Worm (Caenorhabditis elegans) whole organism, early embryonic: ENCODE measurements around the gene sri-27.

Source experiments
- B0310.2 ChIP-seq: sonication (generic microtip); optimal IDR thresholded peaks from 2 replicates; lab custom pipeline; 2016; ENCODE audit warnings: mild to moderate bottlenecking, missing genetic modification characterization, missing compliant biosample characterization
- F13C5.2 ChIP-seq: sonication (generic microtip); optimal IDR thresholded peaks from 2 replicates; lab custom pipeline; 2017; ENCODE audit warnings: mild to moderate bottlenecking, missing genetic modification characterization, inconsistent platforms, missing compliant biosample characterization
- aly-1 ChIP-seq: sonication (generic microtip); optimal IDR thresholded peaks from 2 replicates; lab custom pipeline; 2016; ENCODE audit warnings: missing genetic modification characterization, missing compliant biosample characterization
- ama-1 ChIP-seq: fragments of 150-350 bp; optimal IDR thresholded peaks from 2 replicates; lab custom pipeline; 2014
- ceh-13 ChIP-seq: fragments of 200-800 bp; sonication (Bioruptor generic); optimal IDR thresholded peaks from 2 replicates; lab custom pipeline; 2018; ENCODE audit warnings: mild to moderate bottlenecking, missing genetic modification characterization, missing compliant biosample characterization
- ceh-36 ChIP-seq: sonication (generic microtip); optimal IDR thresholded peaks from 2 replicates; lab custom pipeline; 2016; ENCODE audit warnings: missing genetic modification characterization, inconsistent platforms, missing compliant biosample characterization
- ets-7 ChIP-seq: sonication (generic microtip); optimal IDR thresholded peaks from 2 replicates; lab custom pipeline; 2016; ENCODE audit warnings: missing genotype, missing genetic modification characterization, missing compliant biosample characterization
- flt-1 ChIP-seq: fragments of 200-800 bp; sonication (Bioruptor generic); IDR thresholded peaks from 2 replicates; pipeline ENCODE4 v1.3.6; 2022; ENCODE audit warnings: missing genetic modification characterization, missing compliant biosample characterization
- hmbx-1 ChIP-seq: sonication (generic microtip); optimal IDR thresholded peaks from 2 replicates; lab custom pipeline; 2016; ENCODE audit warnings: mild to moderate bottlenecking, missing genetic modification characterization, missing compliant biosample characterization
- hmg-4 ChIP-seq: fragments of 200-800 bp; sonication (Bioruptor generic); optimal IDR thresholded peaks from 2 replicates; lab custom pipeline; 2018; ENCODE audit warnings: mild to moderate bottlenecking, missing genetic modification characterization, missing compliant biosample characterization
- hnd-1 ChIP-seq: sonication (generic microtip); optimal IDR thresholded peaks from 2 replicates; lab custom pipeline; 2016; ENCODE audit warnings: missing genetic modification characterization, missing compliant biosample characterization
- pes-1 ChIP-seq: fragments of 200-800 bp; sonication (Bioruptor generic); IDR thresholded peaks from 2 replicates; pipeline ENCODE4 v1.3.6; 2022; ENCODE audit warnings: missing genetic modification reagents, missing genetic modification characterization, missing compliant biosample characterization
- scrt-1 ChIP-seq: fragments of 200-800 bp; sonication (Bioruptor generic); IDR thresholded peaks from 2 replicates; pipeline ENCODE4 v1.3.6; 2022; ENCODE audit warnings: missing genetic modification characterization, missing compliant biosample characterization
- sea-1 ChIP-seq: fragments of 200-800 bp; sonication (Bioruptor generic); conservative IDR thresholded peaks from 2 replicates; pipeline ENCODE4 v1.3.6; 2022; ENCODE audit warnings: missing genetic modification characterization, missing compliant biosample characterization
- tbx-11 ChIP-seq: fragments of 200-800 bp; sonication (Bioruptor generic); IDR thresholded peaks from 2 replicates; pipeline ENCODE4 v1.3.6; 2022; ENCODE audit warnings: missing genetic modification characterization, missing compliant biosample characterization
- tbx-37 ChIP-seq: fragments of 200-800 bp; sonication (Bioruptor generic); conservative IDR thresholded peaks from 2 replicates; pipeline ENCODE4 v1.3.6; 2022; ENCODE audit warnings: missing genetic modification reagents, missing genetic modification characterization, missing compliant biosample characterization
- tra-4 ChIP-seq: sonication (generic microtip); optimal IDR thresholded peaks from 2 replicates; lab custom pipeline; 2017; ENCODE audit warnings: missing genetic modification characterization, missing compliant biosample characterization

sri-27 gene

ce11 chrV:1755589-1755988, 30.1 kb downstream of the sri-27 start, which contains the start of gene ZK697.14:
Gene ZK697.14 (minus strand): TSS chrV:1755689.
- TF ChIP-seq aly-1 (no peak), tbx-37 (GFP tag; lab: Robert Waterston, UW) (no peak), hmbx-1 (tag; lab: Kevin White, UChicago) (no peak), ets-7 (tag; lab: Kevin White, UChicago) (no peak), pes-1 (GFP tag; lab: Robert Waterston, UW) (no peak), B0310.2 (tag; lab: Kevin White, UChicago) (no peak), hnd-1 (no peak), scrt-1 (GFP tag; lab: Robert Waterston, UW) (no peak), sea-1 (no peak), hmg-4 (no peak)

- no peak for TF ChIP-seq hmbx-1 (tag; lab: Kevin White, UChicago)
- TF ChIP-seq hnd-1, result no peak
- TF ChIP-seq ceh-36, result no peak
- TF ChIP-seq scrt-1 (GFP tag; lab: Robert Waterston, UW), result no peak
- no peak for TF ChIP-seq ama-1
- no peak for TF ChIP-seq ceh-13 (GFP tag; lab: Kevin White, UChicago)
- no peak for TF ChIP-seq tbx-37 (GFP tag; lab: Robert Waterston, UW)
Observed at ce11 chrV:1756099-1756498, 30.6 kb downstream of the sri-27 start.

DNA sequence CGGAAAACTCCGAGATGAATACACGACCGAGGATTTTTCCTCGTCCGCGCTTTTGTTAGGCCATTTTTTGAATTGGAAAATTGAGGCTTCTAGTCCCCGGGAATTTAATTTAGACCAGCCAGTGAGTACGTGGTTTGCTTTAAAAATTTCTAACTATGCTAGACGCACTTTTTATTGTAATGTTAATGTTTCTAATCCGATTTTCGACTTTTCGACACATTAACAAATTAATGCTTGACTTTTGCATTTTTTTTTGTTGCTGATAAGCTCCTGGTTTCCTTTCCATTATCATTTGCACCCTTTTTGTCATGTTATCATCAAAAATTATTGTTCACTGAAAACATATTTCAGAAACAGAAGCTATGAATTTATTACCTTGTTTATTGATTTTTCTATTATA, 31.4 kb downstream of the sri-27 start, which contains the start of gene clec-204:
Gene clec-204, plus strand, starts transcription at position 301 of the 400 bp plus-strand sequence.
- no peak for TF ChIP-seq hmbx-1 (tag; lab: Kevin White, UChicago)
- TF ChIP-seq flt-1 (GFP tag; lab: Robert Waterston, UW), result no peak
- no peak for TF ChIP-seq sea-1
- TF ChIP-seq tra-4 (tag; lab: Kevin White, UChicago), result no peak
- TF ChIP-seq ets-7 (tag; lab: Kevin White, UChicago), result no peak
- TF ChIP-seq ceh-36, result no peak
- TF ChIP-seq scrt-1 (GFP tag; lab: Robert Waterston, UW), result no peak
- TF ChIP-seq F13C5.2, result no peak
- no peak for TF ChIP-seq hmg-4
- TF ChIP-seq ceh-13 (GFP tag; lab: Kevin White, UChicago), result no peak
- TF ChIP-seq B0310.2 (tag; lab: Kevin White, UChicago), result no peak
- no peak for TF ChIP-seq ama-1
- TF ChIP-seq aly-1, result no peak
- TF ChIP-seq tbx-11 (GFP tag; lab: Robert Waterston, UW), result no peak
- TF ChIP-seq hnd-1, result no peak
- TF ChIP-seq tbx-37 (GFP tag; lab: Robert Waterston, UW), result no peak

DNA sequence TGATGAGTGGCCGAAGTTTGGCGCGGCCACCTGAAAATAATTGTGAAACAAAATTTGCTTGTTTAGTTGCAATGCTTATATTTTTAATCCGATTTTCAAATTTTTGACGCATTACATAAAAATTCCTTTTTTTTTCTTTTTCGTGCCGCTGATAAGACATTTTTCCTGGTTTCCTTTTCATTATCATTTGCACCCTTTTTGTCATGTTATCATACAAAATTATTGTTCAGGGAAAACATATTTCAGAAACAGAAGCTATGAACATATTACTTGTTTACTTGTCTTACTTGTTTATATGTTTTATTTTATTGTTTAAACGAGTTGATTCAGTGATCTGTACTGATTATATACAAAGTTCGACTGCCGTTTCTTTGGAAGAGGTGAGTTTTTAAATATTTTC, 35.2 kb downstream of the sri-27 start, which contains the start of gene clec-205:
Gene clec-205, plus strand, starts transcription at position 212 of the 400 bp plus-strand sequence.
- no peak for TF ChIP-seq tbx-11 (GFP tag; lab: Robert Waterston, UW)
- TF ChIP-seq tra-4 (tag; lab: Kevin White, UChicago), result no peak
- no peak for TF ChIP-seq hnd-1
- TF ChIP-seq sea-1, result no peak
- TF ChIP-seq F13C5.2, result no peak
- no peak for TF ChIP-seq pes-1 (GFP tag; lab: Robert Waterston, UW)

ce11 chrV:1767427-1767826, 42.0 kb downstream of the sri-27 start:
- TF ChIP-seq hnd-1 (no peak), ceh-36 (no peak), tra-4 (tag; lab: Kevin White, UChicago) (no peak), sea-1 (no peak), F13C5.2 (no peak)

- TF ChIP-seq B0310.2 (tag; lab: Kevin White, UChicago), result no peak
- no peak for TF ChIP-seq hmg-4
- TF ChIP-seq F13C5.2, result no peak
- TF ChIP-seq scrt-1 (GFP tag; lab: Robert Waterston, UW), result no peak
- no peak for TF ChIP-seq hnd-1
- no peak; the same call in 1 of the 2 replicates for TF ChIP-seq sea-1
- TF ChIP-seq ceh-13 (GFP tag; lab: Kevin White, UChicago), result no peak
- TF ChIP-seq ceh-36, result no peak
Observed at ce11 chrV:1771727-1772126, 46.3 kb downstream of the sri-27 start, which contains the start of gene dhs-13. Gene dhs-13 (minus strand): TSS chrV:1771734.

ce11 chrV:1773120-1773519, 47.7 kb downstream of the sri-27 start:
- TF ChIP-seq scrt-1 (GFP tag; lab: Robert Waterston, UW) (no peak), F13C5.2 (peak; percentile 11)

DNA sequence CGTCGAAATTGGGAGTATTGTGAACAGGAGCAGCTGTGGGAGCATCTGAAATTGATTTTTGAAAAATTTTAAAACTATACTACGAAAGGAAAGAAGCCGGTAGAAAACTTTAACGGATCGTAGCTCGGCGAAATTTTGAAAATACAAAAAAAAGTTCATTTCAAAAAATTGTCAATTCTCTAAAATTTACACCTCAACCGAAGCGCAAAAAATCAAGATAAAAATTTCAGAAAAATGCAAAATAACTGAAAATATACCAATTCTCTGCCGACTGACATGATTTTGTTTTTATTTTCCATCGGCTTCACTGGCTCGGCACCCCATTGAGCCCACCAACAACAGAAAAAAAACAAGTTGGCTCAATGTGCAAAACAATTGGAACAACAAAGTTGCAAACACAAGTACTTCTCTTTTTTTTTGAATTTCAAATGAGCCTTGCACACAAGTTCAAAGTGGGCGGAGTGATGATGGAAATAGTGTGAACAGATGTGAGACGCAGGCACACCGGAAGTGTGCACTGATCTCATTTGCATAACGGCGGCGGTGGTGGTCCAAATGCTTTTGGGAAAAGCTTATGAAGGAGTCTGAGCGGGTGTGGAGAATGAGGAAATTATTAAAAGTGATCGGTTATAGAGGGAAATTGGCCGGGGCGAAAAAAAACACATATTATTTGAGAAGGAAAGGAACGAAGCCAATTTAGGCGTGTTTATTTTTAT, 49.6 kb downstream of the sri-27 start, which contains the start of gene F36H9.7:
Gene F36H9.7, minus strand, starts transcription at position 51 of the 716 bp plus-strand sequence.
- no peak for TF ChIP-seq sea-1
- TF ChIP-seq ets-7 (tag; lab: Kevin White, UChicago), result no peak
- no peak for TF ChIP-seq ceh-36
